Fruit fly (Drosophila melanogaster) whole organism, embryonic: ENCODE results near the gene Noa36.

Experiments
- B-H2 ChIP-seq: fragments of 200-800 bp; sonication (Bioruptor generic); optimal IDR thresholded peaks from 2 replicates; lab custom pipeline; 2018; ENCODE audit warnings: missing biosample characterization, mild to moderate bottlenecking, missing genetic modification characterization
- Blimp-1 ChIP-seq: fragments of 200-800 bp; sonication (Bioruptor generic); optimal IDR thresholded peaks from 3 replicates; lab custom pipeline; 2018; ENCODE audit warnings: missing biosample characterization, missing genetic modification characterization, mild to moderate bottlenecking, moderate library complexity, missing genetic modification reagents
- CG10565 ChIP-seq: fragments of 200-800 bp; sonication (Bioruptor generic); optimal IDR thresholded peaks from 3 replicates; lab custom pipeline; 2016; ENCODE audit warnings: missing biosample characterization, mild to moderate bottlenecking, missing genetic modification characterization
- CG15479 ChIP-seq: fragments of 200-800 bp; sonication (Bioruptor generic); optimal IDR thresholded peaks from 3 replicates; lab custom pipeline; 2019; ENCODE audit warnings: missing biosample characterization, mild to moderate bottlenecking, missing genetic modification characterization, moderate library complexity
- CG17385 ChIP-seq: fragments of 200-800 bp; sonication (Bioruptor generic); optimal IDR thresholded peaks from 3 replicates; lab custom pipeline; 2018; ENCODE audit warnings: missing biosample characterization, mild to moderate bottlenecking, missing genetic modification characterization
- CG17612 ChIP-seq: fragments of 200-800 bp; sonication (Bioruptor generic); IDR thresholded peaks from 2 replicates; pipeline ENCODE4 v1.3.6; 2022; ENCODE audit warnings: missing biosample characterization, missing genetic modification characterization
- CG17829 ChIP-seq: fragments of 200-800 bp; optimal IDR thresholded peaks from 2 replicates; lab custom pipeline; 2019; ENCODE audit warnings: missing biosample characterization, mild to moderate bottlenecking, missing genetic modification characterization, moderate library complexity
- CG17912 ChIP-seq: fragments of 200-800 bp; sonication (Bioruptor generic); optimal IDR thresholded peaks from 2 replicates; lab custom pipeline; 2018; ENCODE audit warnings: missing biosample characterization, mild to moderate bottlenecking, missing genetic modification characterization
- CG2678 ChIP-seq: fragments of 200-800 bp; sonication (Bioruptor generic); optimal IDR thresholded peaks from 3 replicates; lab custom pipeline; 2019; ENCODE audit warnings: missing biosample characterization, mild to moderate bottlenecking, missing genetic modification characterization, moderate library complexity
- CG3995 ChIP-seq: fragments of 200-800 bp; sonication (Bioruptor generic); optimal IDR thresholded peaks from 3 replicates; lab custom pipeline; 2016; ENCODE audit warnings: missing biosample characterization, missing genetic modification characterization
- CG5953 ChIP-seq: fragments of 200-800 bp; sonication (Bioruptor generic); IDR thresholded peaks from 2 replicates; pipeline ENCODE4 v1.3.6; 2022; ENCODE audit warnings: missing biosample characterization, missing genetic modification characterization
- CG7786 ChIP-seq: fragments of 200-800 bp; sonication (Bioruptor generic); optimal IDR thresholded peaks from 2 replicates; lab custom pipeline; 2016; ENCODE audit warnings: missing biosample characterization, missing genetic modification characterization
- CG7839 ChIP-seq: fragments of 200-800 bp; sonication (Bioruptor generic); optimal IDR thresholded peaks from 3 replicates; lab custom pipeline; 2018; ENCODE audit warnings: missing biosample characterization, mild to moderate bottlenecking, missing genetic modification characterization, moderate library complexity
- CG7928 ChIP-seq: fragments of 200-800 bp; sonication (Bioruptor generic); optimal IDR thresholded peaks from 2 replicates; lab custom pipeline; 2017; ENCODE audit warnings: missing biosample characterization, mild to moderate bottlenecking, missing genetic modification characterization
- CG8281 ChIP-seq: fragments of 200-800 bp; sonication (Bioruptor generic); optimal IDR thresholded peaks from 2 replicates; lab custom pipeline; 2018; ENCODE audit warnings: missing biosample characterization, mild to moderate bottlenecking, missing genetic modification characterization, moderate library complexity
- CG8924 ChIP-seq: fragments of 200-800 bp; optimal IDR thresholded peaks from 3 replicates; lab custom pipeline; 2019; ENCODE audit warnings: missing biosample characterization, mild to moderate bottlenecking, missing genetic modification characterization, moderate library complexity
- CG9797 ChIP-seq: fragments of 200-800 bp; sonication (Bioruptor generic); optimal IDR thresholded peaks from 3 replicates; lab custom pipeline; 2018; ENCODE audit warnings: missing biosample characterization, mild to moderate bottlenecking, missing genetic modification characterization
- CHES-1-like ChIP-seq: fragments of 200-800 bp; sonication (Bioruptor generic); optimal IDR thresholded peaks from 2 replicates; lab custom pipeline; 2016; ENCODE audit warnings: missing biosample characterization, missing genetic modification characterization
- Deaf1 ChIP-seq: fragments of 200-800 bp; optimal IDR thresholded peaks from 3 replicates; lab custom pipeline; 2019; ENCODE audit warnings: missing biosample characterization, mild to moderate bottlenecking, missing genetic modification characterization, moderate library complexity
- Dip2 ChIP-seq: fragments of 200-800 bp; sonication (Bioruptor generic); IDR thresholded peaks from 2 replicates; pipeline ENCODE4 v1.3.6; 2022; ENCODE audit warnings: missing biosample characterization, missing genetic modification characterization
- GATAe ChIP-seq: fragments of 200-800 bp; sonication (Bioruptor generic); conservative IDR thresholded peaks from 2 replicates; pipeline ENCODE4 v1.3.6; 2022; ENCODE audit warnings: missing biosample characterization, missing genetic modification characterization
- H15 ChIP-seq: fragments of 200-800 bp; sonication (Bioruptor generic); IDR thresholded peaks from 3 replicates; pipeline ENCODE4 v1.3.6; 2022; ENCODE audit warnings: missing biosample characterization, missing genetic modification characterization
- H2.0 ChIP-seq: fragments of 200-800 bp; sonication (Bioruptor generic); IDR thresholded peaks from 2 replicates; pipeline ENCODE4 v1.3.6; 2022; ENCODE audit warnings: missing biosample characterization, missing genetic modification characterization
- Hsf ChIP-seq: fragments of 200-800 bp; sonication (Bioruptor generic); optimal IDR thresholded peaks from 3 replicates; lab custom pipeline; 2016; ENCODE audit warnings: missing biosample characterization, missing genetic modification characterization
- Jarid2 ChIP-seq: fragments of 200-800 bp; sonication (Bioruptor generic); optimal IDR thresholded peaks from 3 replicates; lab custom pipeline; 2017; ENCODE audit warnings: mild to moderate bottlenecking, missing biosample characterization, missing genetic modification reagents, missing genetic modification characterization
- NK7.1 ChIP-seq: fragments of 200-800 bp; sonication (Bioruptor generic); optimal IDR thresholded peaks from 3 replicates; lab custom pipeline; 2016; ENCODE audit warnings: missing biosample characterization, missing genetic modification characterization
- Ravus ChIP-seq: fragments of 200-800 bp; sonication (Bioruptor generic); IDR thresholded peaks from 2 replicates; pipeline ENCODE4 v1.3.6; 2022; ENCODE audit warnings: missing biosample characterization, missing genetic modification characterization
- Scr ChIP-seq: fragments of 200-800 bp; sonication (Bioruptor generic); IDR thresholded peaks from 2 replicates; pipeline ENCODE4 v1.3.6; 2022; ENCODE audit warnings: missing biosample characterization, missing genetic modification characterization; ENCODE audit not compliant: partially characterized antibody
- Ssrp ChIP-seq: fragments of 200-800 bp; sonication (Bioruptor generic); optimal IDR thresholded peaks from 2 replicates; lab custom pipeline; 2018; ENCODE audit warnings: missing biosample characterization, mild to moderate bottlenecking, missing genetic modification characterization, moderate library complexity
- Stat92E ChIP-seq, 3 experiments: fragments of >200 bp in 2 of 3; fragments of 200-800 bp in 1 of 3; sonication (Bioruptor generic) in 1 of 3; optimal IDR thresholded peaks; 2 replicates each; lab custom pipeline; 2017 to 2019; ENCODE audit warnings: missing biosample characterization in 3 of 3, missing genetic modification characterization in 3 of 3, mild to moderate bottlenecking in 1 of 3, moderate library complexity in 1 of 3
- al ChIP-seq: fragments of 200-800 bp; sonication (Bioruptor generic); IDR thresholded peaks from 2 replicates; pipeline ENCODE4 v1.3.6; 2022; ENCODE audit warnings: missing biosample characterization, missing genetic modification characterization
- bsh ChIP-seq, 2 experiments: fragments of 200-800 bp; sonication (Bioruptor generic); optimal IDR thresholded peaks; 2 replicates each; lab custom pipeline; 2017 to 2018; ENCODE audit warnings: mild to moderate bottlenecking in 2 of 2, missing biosample characterization in 2 of 2, missing genetic modification characterization in 2 of 2, moderate library complexity in 1 of 2
- chif ChIP-seq, 2 experiments: fragments of 200-800 bp; sonication (Bioruptor generic); optimal IDR thresholded peaks; 3 replicates each; lab custom pipeline; 2016; ENCODE audit warnings: missing biosample characterization in 2 of 2, missing genetic modification characterization in 2 of 2
- dpn ChIP-seq, 2 experiments: fragments of 200-800 bp; sonication (Bioruptor generic); optimal IDR thresholded peaks; 3 replicates each; lab custom pipeline; 2016; ENCODE audit warnings: missing biosample characterization in 2 of 2, missing genetic modification characterization in 2 of 2
- hkb ChIP-seq, 2 experiments: fragments of 200-800 bp in 1 of 2; fragments of >200 bp in 1 of 2; sonication (Bioruptor generic) in 1 of 2; IDR thresholded peaks in 1 of 2; optimal IDR thresholded peaks in 1 of 2; 2 replicates each; pipeline versions ENCODE4 v1.3.6 to Lab custom; 2017 to 2022; ENCODE audit warnings: missing biosample characterization in 1 of 2, missing genetic modification characterization in 1 of 2
- lov ChIP-seq, 2 experiments: fragments of 200-800 bp in 1 of 2; fragments of >200 bp in 1 of 2; sonication (Bioruptor generic) in 1 of 2; IDR thresholded peaks in 1 of 2; optimal IDR thresholded peaks in 1 of 2; 2 replicates in 1 of 2; 3 replicates in 1 of 2; pipeline versions ENCODE4 v1.3.6 to Lab custom; 2017 to 2022; ENCODE audit warnings: missing biosample characterization in 1 of 2, missing genetic modification characterization in 1 of 2
- nau ChIP-seq: fragments of 200-800 bp; sonication (Bioruptor generic); optimal IDR thresholded peaks from 3 replicates; lab custom pipeline; 2017; ENCODE audit warnings: missing biosample characterization, mild to moderate bottlenecking, missing genetic modification characterization, missing genetic modification reagents
- nerfin-1 ChIP-seq: fragments of 200-800 bp; sonication (Bioruptor generic); optimal IDR thresholded peaks from 3 replicates; lab custom pipeline; 2019; ENCODE audit warnings: missing biosample characterization, mild to moderate bottlenecking, missing genetic modification characterization, moderate library complexity
- nmo ChIP-seq: fragments of 200-800 bp; sonication (Bioruptor generic); optimal IDR thresholded peaks from 2 replicates; lab custom pipeline; 2018; ENCODE audit warnings: missing biosample characterization, mild to moderate bottlenecking, missing genetic modification characterization, moderate library complexity
- nom ChIP-seq: fragments of 200-800 bp; sonication (Bioruptor generic); optimal IDR thresholded peaks from 2 replicates; lab custom pipeline; 2017; ENCODE audit warnings: missing biosample characterization, missing genetic modification characterization, mild to moderate bottlenecking, moderate library complexity, missing genetic modification reagents
- pfk ChIP-seq: fragments of 200-800 bp; sonication (Bioruptor generic); optimal IDR thresholded peaks from 2 replicates; lab custom pipeline; 2018; ENCODE audit warnings: missing biosample characterization, mild to moderate bottlenecking, missing genetic modification characterization, moderate library complexity
- psq ChIP-seq: fragments of 200-800 bp; sonication (Bioruptor generic); optimal IDR thresholded peaks from 2 replicates; lab custom pipeline; 2017; ENCODE audit warnings: missing biosample characterization, missing genetic modification characterization
- shn ChIP-seq: fragments of 200-800 bp; sonication (Bioruptor generic); optimal IDR thresholded peaks from 3 replicates; lab custom pipeline; 2016; ENCODE audit warnings: missing biosample characterization, missing genetic modification characterization
- sima ChIP-seq: fragments of 200-800 bp; sonication (Bioruptor generic); optimal IDR thresholded peaks from 2 replicates; lab custom pipeline; 2016; ENCODE audit warnings: missing biosample characterization, missing genetic modification characterization
- sisA ChIP-seq: fragments of 200-800 bp; sonication (Bioruptor generic); IDR thresholded peaks from 2 replicates; pipeline ENCODE4 v1.3.6; 2022; ENCODE audit warnings: missing biosample characterization, missing genetic modification characterization
- sr ChIP-seq: fragments of 200-800 bp; sonication (Bioruptor generic); IDR thresholded peaks from 3 replicates; pipeline ENCODE4 v1.3.6; 2022; ENCODE audit warnings: missing biosample characterization, missing genetic modification characterization
- sug ChIP-seq: fragments of 200-800 bp; optimal IDR thresholded peaks from 2 replicates; lab custom pipeline; 2019; ENCODE audit warnings: missing biosample characterization, mild to moderate bottlenecking, missing genetic modification characterization, moderate library complexity
- vnd ChIP-seq: fragments of 200-800 bp; sonication (Bioruptor generic); IDR thresholded peaks from 3 replicates; pipeline ENCODE4 v1.3.6; 2022; ENCODE audit warnings: missing biosample characterization, missing genetic modification characterization; ENCODE audit not compliant: partially characterized antibody

The Noa36 gene

DNA sequence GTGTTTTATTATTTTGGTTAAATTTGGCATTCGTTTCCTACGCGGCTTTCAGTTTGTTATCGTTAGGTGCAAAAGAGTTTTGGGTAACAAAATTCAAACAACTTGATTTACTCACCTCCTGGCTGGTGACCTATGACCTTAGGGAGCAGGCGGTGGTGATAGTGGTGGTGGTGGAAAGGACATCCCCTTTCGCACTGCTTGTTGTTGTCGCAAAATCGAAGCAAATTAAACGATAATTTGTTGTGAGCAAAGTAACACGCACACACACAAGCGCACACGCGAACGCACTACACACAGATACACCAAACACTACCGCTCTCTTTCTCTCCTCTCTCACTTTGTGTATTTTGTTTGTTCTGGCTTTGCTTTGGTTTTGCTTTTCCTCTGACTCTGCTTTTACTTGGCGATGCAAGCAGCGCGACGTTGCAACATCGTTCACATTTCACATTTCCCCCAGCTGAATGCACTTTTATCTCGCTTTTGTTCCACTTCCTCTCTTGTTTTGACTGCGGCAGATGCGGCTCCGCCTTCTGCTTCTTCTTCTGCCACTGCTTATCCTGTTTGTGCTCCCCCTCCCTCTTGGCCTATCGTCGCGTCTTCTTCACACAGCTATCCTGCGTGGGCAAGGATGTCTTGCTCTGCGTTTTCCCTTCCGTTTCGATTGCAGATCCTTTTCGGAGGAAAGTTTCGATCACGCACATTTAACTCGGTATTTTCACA, 35.3 kb upstream of the Noa36 start (continued):
- TF ChIP-seq pfk (GFP tag; lab: Kevin White, UChicago) (no peak), CG5953 (no peak), CG7786 (GFP tag; lab: Kevin White, UChicago) (no peak), sug (tag; lab: Kevin White, UChicago) (no peak), H2.0 (GFP tag; lab: Robert Waterston, UW) (no peak), CHES-1-like (no peak), hkb (optimal IDR thresholded peaks at IDR 0.05; lab: Kevin White, UChicago) (no peak), hkb (GFP tag; IDR thresholded peaks at IDR 0.05; lab: Robert Waterston, UW) (0 out of 2 replicates have a peak, but pooled peaks have one; percentile 13), CG7839 (tag; lab: Kevin White, UChicago) (no peak), sr (no peak), Ravus (GFP tag; lab: Robert Waterston, UW) (no peak), Stat92E (GFP tag; optimal IDR thresholded peaks at IDR 0.05; lab: Kevin White, UChicago) (peak in 1 of 3 experiments; percentile 48), Jarid2 (GFP tag; lab: Kevin White, UChicago) (no peak), CG7928 (GFP tag; lab: Kevin White, UChicago) (no peak), NK7.1 (no peak), H15 (GFP tag; lab: Robert Waterston, UW) (no peak), CG17912 (GFP tag; lab: Kevin White, UChicago) (no peak), Hsf (GFP tag; lab: Kevin White, UChicago) (no peak), Blimp-1 (GFP tag; lab: Kevin White, UChicago) (no peak), nau (GFP tag; lab: Kevin White, UChicago) (peak; percentile 16), CG15479 (GFP tag; lab: Kevin White, UChicago) (peak; percentile 82), CG8924 (tag; lab: Kevin White, UChicago) (peak; percentile 4), CG17612 (no peak), dpn (GFP tag; optimal IDR thresholded peaks at IDR 0.05; lab: Kevin White, UChicago) (no peak), CG9797 (GFP tag; lab: Kevin White, UChicago) (no peak), CG3995 (no peak), CG10565 (GFP tag; lab: Kevin White, UChicago) (no peak), nmo (GFP tag; lab: Kevin White, UChicago) (no peak), shn (GFP tag; lab: Kevin White, UChicago) (no peak), B-H2 (GFP tag; lab: Kevin White, UChicago) (no peak), Deaf1 (tag; lab: Kevin White, UChicago) (no peak), al (GFP tag; lab: Robert Waterston, UW) (no peak), Ssrp (tag; lab: Kevin White, UChicago) (no peak), CG17385 (GFP tag; lab: Kevin White, UChicago) (peak; percentile 92), vnd (GFP tag; lab: Robert Waterston, UW) (0 out of 3 replicates have a peak, but pooled peaks have one; percentile 13), CG17829 (tag; lab: Kevin White, UChicago) (no peak), nerfin-1 (tag; lab: Kevin White, UChicago) (no peak), bsh (GFP tag; optimal IDR thresholded peaks at IDR 0.05; lab: Kevin White, UChicago) (no peak), chif (GFP tag; optimal IDR thresholded peaks at IDR 0.05; lab: Kevin White, UChicago) (no peak), Dip2 (GFP tag; lab: Robert Waterston, UW) (no peak), sima (GFP tag; lab: Kevin White, UChicago) (no peak), Scr (GFP tag; lab: Robert Waterston, UW) (no peak), GATAe (GFP tag; lab: Robert Waterston, UW) (no peak), CG2678 (tag; lab: Kevin White, UChicago) (no peak), nom (GFP tag; lab: Kevin White, UChicago) (peak; percentile 77), lov (optimal IDR thresholded peaks at IDR 0.05; lab: Kevin White, UChicago) (no peak), lov (GFP tag; IDR thresholded peaks at IDR 0.05; lab: Robert Waterston, UW) (no peak), psq (GFP tag; lab: Kevin White, UChicago) (peak; percentile 90), sisA (GFP tag; lab: Robert Waterston, UW) (no peak), CG8281 (tag; lab: Kevin White, UChicago) (no peak)
